Fruit fly (Drosophila melanogaster): ENCODE data around the gene CG10958.
A peak's percentile ranks its signal among the peaks of the same experiment; 100 is the strongest.

CG10958 gene

dm6 chrX:8142067-8142462 is 10.0 kb downstream of the CG10958 start, which contains the start of gene Smox:
TSS of gene Smox (minus strand) at chrX:8142279.
- TF ChIP-seq Hnf4 (GFP tag; optimal IDR thresholded peaks at IDR 0.05) (no peak), CrebA (GFP tag; optimal IDR thresholded peaks at IDR 0.05; ENCODE audit: borderline replicate concordance) (no peak), foxo (GFP tag; optimal IDR thresholded peaks at IDR 0.05) (no peak), Sp1 (GFP tag; optimal IDR thresholded peaks at IDR 0.05) (no peak), Rel (GFP tag; optimal IDR thresholded peaks at IDR 0.05) (no peak), Rel (tag; optimal IDR thresholded peaks at IDR 0.05) (no peak), tai (GFP tag; optimal IDR thresholded peaks at IDR 0.05) (no peak), Dif (GFP tag; optimal IDR thresholded peaks at IDR 0.05; ENCODE audit: partially characterized antibody) (no peak), GATAd (GFP tag; optimal IDR thresholded peaks at IDR 0.05) (no peak), Abd-B (GFP tag; optimal IDR thresholded peaks at IDR 0.05) (no peak), Hr83 (GFP tag; optimal IDR thresholded peaks at IDR 0.05; ENCODE audit: poor library complexity, severe bottlenecking) (no peak), sage (GFP tag; optimal IDR thresholded peaks at IDR 0.05) (no peak), dl (GFP tag; optimal IDR thresholded peaks at IDR 0.05; ENCODE audit: insufficient read depth in 1 of 2, partially characterized antibody in 2 of 2) (no peak), ey (GFP tag; optimal IDR thresholded peaks at IDR 0.05) (no peak)

DNA sequence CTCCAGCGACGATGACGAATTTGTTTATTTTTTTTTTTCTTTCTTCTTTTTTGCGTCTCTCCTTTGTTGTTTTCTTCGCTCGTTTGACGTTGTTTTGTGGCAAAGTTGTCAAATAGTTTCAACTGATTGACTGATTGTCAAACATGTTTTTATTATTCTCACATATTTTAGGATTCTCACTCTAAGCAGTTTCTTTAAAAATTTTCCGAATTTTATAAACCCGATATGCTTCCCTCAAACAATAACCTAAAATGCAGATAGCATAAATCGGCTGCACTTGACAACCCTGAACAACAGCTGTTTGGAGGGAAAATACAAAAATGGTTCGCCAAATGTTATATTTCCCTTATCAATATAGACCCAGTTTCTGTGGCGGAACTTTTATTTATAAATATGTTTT is 11.5 kb downstream of the CG10958 start, which contains the start of gene CG17982:
Gene CG17982, minus strand, starts transcription at position 299 of the 400 bp plus-strand sequence.
- peak; percentile 93 for TF ChIP-seq ey (GFP tag; optimal IDR thresholded peaks at IDR 0.05)
- no peak for TF ChIP-seq Vsx2 (GFP tag; optimal IDR thresholded peaks at IDR 0.05; ENCODE audit: partially characterized antibody)
- no peak for TF ChIP-seq Hnf4 (GFP tag; optimal IDR thresholded peaks at IDR 0.05)
- no peak for TF ChIP-seq Myc (optimal IDR thresholded peaks at IDR 0.05)
- no peak for TF ChIP-seq CrebA (GFP tag; optimal IDR thresholded peaks at IDR 0.05; ENCODE audit: borderline replicate concordance)
- peak; percentile 17 for TF ChIP-seq sv (GFP tag; optimal IDR thresholded peaks at IDR 0.05)
- no peak for TF ChIP-seq lola (GFP tag; optimal IDR thresholded peaks at IDR 0.05)
- no peak for TF ChIP-seq Dfd (GFP tag; optimal IDR thresholded peaks at IDR 0.05)
- TF ChIP-seq tai (GFP tag; optimal IDR thresholded peaks at IDR 0.05): no peak
- TF ChIP-seq GATAd (GFP tag; optimal IDR thresholded peaks at IDR 0.05): peak; percentile 85
- TF ChIP-seq pan (optimal IDR thresholded peaks at IDR 0.05): no peak
- TF ChIP-seq sage (GFP tag; optimal IDR thresholded peaks at IDR 0.05): peak; percentile 81
- no peak for TF ChIP-seq Abd-B (GFP tag; optimal IDR thresholded peaks at IDR 0.05)
- peak; percentile 98 for TF ChIP-seq psq (GFP tag; optimal IDR thresholded peaks at IDR 0.05)
- peak; percentile 92 for TF ChIP-seq Sp1 (GFP tag; optimal IDR thresholded peaks at IDR 0.05)
- peak; percentile 81 to 95 for TF ChIP-seq foxo (GFP tag; optimal IDR thresholded peaks at IDR 0.05)
- peak; percentile 83 for TF ChIP-seq CG32264 (GFP tag; optimal IDR thresholded peaks at IDR 0.05)
- peak; percentile 89 for TF ChIP-seq OdsH (GFP tag; optimal IDR thresholded peaks at IDR 0.05)
- peak; percentile 93 for TF ChIP-seq fru (GFP tag; optimal IDR thresholded peaks at IDR 0.05)
- peak; percentile 92 for TF ChIP-seq HLH106 (tag; optimal IDR thresholded peaks at IDR 0.05)
- TF ChIP-seq h (GFP tag; optimal IDR thresholded peaks at IDR 0.05): peak; percentile 94
- TF ChIP-seq woc (GFP tag; optimal IDR thresholded peaks at IDR 0.05): peak; percentile 86
- no peak for TF ChIP-seq dl (GFP tag; optimal IDR thresholded peaks at IDR 0.05; ENCODE audit: insufficient read depth in 1 of 2, partially characterized antibody in 2 of 2)
- TF ChIP-seq Dif (GFP tag; optimal IDR thresholded peaks at IDR 0.05; ENCODE audit: partially characterized antibody): no peak
- peak; percentile 95 for TF ChIP-seq rgr (GFP tag; optimal IDR thresholded peaks at IDR 0.05)
- TF ChIP-seq br (GFP tag; optimal IDR thresholded peaks at IDR 0.05): peak; percentile 94
- no peak for TF ChIP-seq dmrt93B (GFP tag; optimal IDR thresholded peaks at IDR 0.05)
- peak; percentile 88 for TF ChIP-seq CG9705 (GFP tag; optimal IDR thresholded peaks at IDR 0.05)
- peak; percentile 42 for TF ChIP-seq Mio (GFP tag; optimal IDR thresholded peaks at IDR 0.05)
- no peak for TF ChIP-seq Hr78 (GFP tag; optimal IDR thresholded peaks at IDR 0.05)
- peak; percentile 81 for TF ChIP-seq dsf (GFP tag; optimal IDR thresholded peaks at IDR 0.05; ENCODE audit: borderline replicate concordance)
- peak; percentile 73 for TF ChIP-seq Rel (GFP tag; optimal IDR thresholded peaks at IDR 0.05)
- peak; percentile 99 for TF ChIP-seq Rel (tag; optimal IDR thresholded peaks at IDR 0.05)
- no peak for TF ChIP-seq usp (GFP tag; optimal IDR thresholded peaks at IDR 0.05)
- TF ChIP-seq Hr83 (GFP tag; optimal IDR thresholded peaks at IDR 0.05; ENCODE audit: poor library complexity, severe bottlenecking): peak; percentile 91
- TF ChIP-seq brk (GFP tag; optimal IDR thresholded peaks at IDR 0.05): no peak
- TF ChIP-seq N (GFP tag; optimal IDR thresholded peaks at IDR 0.05): no peak
- TF ChIP-seq jim (GFP tag; optimal IDR thresholded peaks at IDR 0.05): no peak
- TF ChIP-seq Jra (GFP tag; optimal IDR thresholded peaks at IDR 0.05): peak; percentile 93

Measured in whole organism, wandering third instar larva.